Worm (Caenorhabditis elegans): ENCODE measurements around the gene F57F4.2.
A peak's percentile ranks its signal among the peaks of the same experiment; 100 is the strongest.

Gene F57F4.2

DNA sequence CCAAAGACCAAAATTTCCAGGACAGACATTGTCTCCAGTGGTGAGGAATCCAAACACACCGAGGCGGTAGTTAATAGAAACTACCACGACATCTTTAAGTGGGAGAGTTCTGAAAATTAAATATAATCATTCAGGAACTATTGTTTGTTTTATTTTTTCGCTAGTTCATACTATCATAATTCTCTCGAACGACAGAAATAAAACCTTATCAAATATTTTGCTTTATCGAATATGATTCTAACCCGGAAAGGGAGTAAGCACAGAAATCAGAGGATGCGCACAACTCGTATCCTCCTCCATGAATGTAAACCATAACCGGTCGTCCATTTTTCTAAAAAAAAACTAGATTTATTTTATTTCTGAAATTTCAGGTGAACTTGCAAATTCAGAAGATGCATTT is 24.7 kb downstream of the F57F4.2 start:
- TF ChIP-seq pqm-1 (tag; optimal IDR thresholded peaks at IDR 0.05) (peak; percentile 53), unc-130 (GFP tag; optimal IDR thresholded peaks at IDR 0.05) (no peak), daf-16 (GFP tag; optimal IDR thresholded peaks at IDR 0.05) (no peak), daf-16 (tag; optimal IDR thresholded peaks at IDR 0.05) (peak; percentile 6), nhr-28 (tag; optimal IDR thresholded peaks at IDR 0.05) (peak; percentile 54), dmd-6 (GFP tag; IDR thresholded peaks at IDR 0.05) (peak; percentile 20; the same call in 1 of the 2 replicates)

DNA sequence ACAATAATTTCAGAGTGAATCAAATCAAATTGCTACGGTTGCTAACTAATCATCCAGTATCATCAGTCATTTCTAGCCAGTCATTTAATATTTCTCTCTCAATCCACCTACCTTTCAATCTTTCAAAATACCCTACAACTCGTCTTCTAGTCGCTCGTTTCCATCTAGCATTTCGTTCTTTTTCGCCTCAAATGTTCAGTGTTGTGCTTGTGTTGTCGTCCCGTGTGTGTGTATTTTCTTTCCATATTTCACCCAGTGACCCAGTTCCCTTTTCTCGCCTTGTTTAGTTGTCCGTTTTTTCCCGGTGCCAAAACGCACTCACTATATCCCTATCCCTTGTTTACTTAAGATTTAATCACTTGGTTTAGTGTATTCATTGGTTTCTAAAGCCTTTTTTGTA is 27.8 kb downstream of the F57F4.2 start:
- TF ChIP-seq pha-4 (GFP tag; IDR thresholded peaks at IDR 0.05) (no peak), pha-4 (tag; optimal IDR thresholded peaks at IDR 0.05) (no peak), unc-62 (GFP tag; optimal IDR thresholded peaks at IDR 0.05 in 1 of 2) (peak in 1 of 2 experiments; percentile 90), unc-62 (tag; optimal IDR thresholded peaks at IDR 0.05) (no peak)

DNA sequence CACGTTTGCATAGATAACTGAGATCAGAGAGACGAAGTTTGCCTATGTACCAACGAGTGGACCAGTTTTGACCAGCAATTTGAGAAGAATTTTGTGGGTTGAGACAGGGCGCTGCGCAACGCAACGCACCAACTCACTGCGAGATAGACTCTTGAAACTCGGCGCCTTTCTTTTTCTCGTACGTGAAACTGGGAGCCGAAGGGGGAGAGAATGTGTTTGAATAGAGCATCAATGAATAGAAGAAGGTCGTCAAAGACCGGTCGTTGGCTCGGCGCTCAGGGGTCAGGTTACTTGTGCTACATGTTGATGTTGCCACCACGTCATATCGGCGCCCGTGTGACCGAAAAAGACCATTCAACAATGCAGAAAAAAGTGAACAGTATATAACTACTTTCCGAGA is 30.0 kb downstream of the F57F4.2 start:
- TF ChIP-seq F10B5.3 (tag; optimal IDR thresholded peaks at IDR 0.05) (no peak), pha-4 (GFP tag; IDR thresholded peaks at IDR 0.05) (peak; percentile 73), pha-4 (tag; optimal IDR thresholded peaks at IDR 0.05) (no peak), ama-1 (optimal IDR thresholded peaks at IDR 0.05) (no peak), rbr-2 (tag; optimal IDR thresholded peaks at IDR 0.05) (no peak)

DNA sequence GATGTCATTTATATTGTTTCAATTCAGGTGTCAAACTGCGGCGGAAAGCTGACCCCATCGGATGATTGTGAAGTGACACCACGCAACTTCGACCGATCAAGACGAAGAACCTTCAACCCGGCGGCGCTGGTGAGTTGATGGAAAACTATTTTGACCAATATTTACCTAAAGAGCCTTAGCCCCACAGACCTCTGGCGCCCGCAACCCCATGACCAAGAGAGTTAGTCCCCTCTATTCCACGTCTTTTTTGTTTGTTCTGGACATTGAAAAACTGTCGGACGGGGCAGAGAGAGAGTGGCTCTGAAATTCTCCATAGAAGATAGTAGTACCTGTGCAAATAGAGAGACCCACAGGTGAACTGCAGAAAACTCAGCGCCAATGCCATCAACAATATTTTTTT is 30.8 kb downstream of the F57F4.2 start:
- TF ChIP-seq pha-4 (GFP tag; IDR thresholded peaks at IDR 0.05) (0 out of 2 replicates have a peak, but pooled peaks have one; percentile 33), pha-4 (tag; optimal IDR thresholded peaks at IDR 0.05) (no peak), nhr-42 (GFP tag; IDR thresholded peaks at IDR 0.05) (0 out of 2 replicates have a peak, but pooled peaks have one; percentile 9), nhr-102 (tag; optimal IDR thresholded peaks at IDR 0.05) (no peak), unc-62 (GFP tag; optimal IDR thresholded peaks at IDR 0.05 in 1 of 2) (peak in 1 of 2 experiments; percentile 20), unc-62 (tag; optimal IDR thresholded peaks at IDR 0.05) (no peak)

DNA sequence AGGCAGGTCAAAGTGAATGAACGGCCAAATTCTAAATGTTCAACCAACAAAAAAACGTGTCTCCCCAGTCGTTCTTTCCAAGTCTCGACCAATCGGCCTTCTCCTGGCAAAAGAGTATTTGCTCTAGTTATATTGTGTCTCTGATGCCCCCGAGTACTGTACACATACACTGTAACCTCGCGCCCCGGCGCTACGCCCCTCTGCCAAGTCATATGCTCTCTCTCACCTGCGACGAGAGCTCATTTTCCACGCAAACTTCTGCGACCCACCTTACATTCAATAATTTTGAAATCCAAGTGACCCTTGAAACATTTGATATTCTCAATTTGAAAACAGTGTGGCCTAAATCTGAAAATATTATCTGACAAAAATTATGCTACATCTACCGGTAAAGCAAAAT is 32.3 kb downstream of the F57F4.2 start:
- TF ChIP-seq dmd-8 (GFP tag; IDR thresholded peaks at IDR 0.05) (no peak), T20F7.1 (GFP tag; optimal IDR thresholded peaks at IDR 0.05) (no peak), hlh-11 (tag; optimal IDR thresholded peaks at IDR 0.05) (no peak), nhr-10 (tag; optimal IDR thresholded peaks at IDR 0.05) (no peak), madf-5 (GFP tag; IDR thresholded peaks at IDR 0.05) (no peak), nhr-41 (GFP tag; IDR thresholded peaks at IDR 0.05) (0 out of 2 replicates have a peak, but pooled peaks have one; percentile 45), lin-29 (GFP tag; IDR thresholded peaks at IDR 0.05) (0 out of 2 replicates have a peak, but pooled peaks have one; percentile 50), ceh-62 (tag; optimal IDR thresholded peaks at IDR 0.05) (no peak), aly-2 (tag; optimal IDR thresholded peaks at IDR 0.05) (no peak), mes-2 (tag; optimal IDR thresholded peaks at IDR 0.05; ENCODE audit: poor library complexity, severe bottlenecking) (peak; percentile 5), hlh-30 (tag; optimal IDR thresholded peaks at IDR 0.05; ENCODE audit: insufficient read depth) (peak; percentile 45), ces-1 (GFP tag; optimal IDR thresholded peaks at IDR 0.05) (no peak), jun-1 (tag; optimal IDR thresholded peaks at IDR 0.05) (no peak), nhr-28 (tag; optimal IDR thresholded peaks at IDR 0.05) (peak; percentile 23), nhr-77 (tag; optimal IDR thresholded peaks at IDR 0.05) (no peak), lin-15B (tag; optimal IDR thresholded peaks at IDR 0.05) (no peak), unc-39 (tag; optimal IDR thresholded peaks at IDR 0.05) (no peak), pha-4 (GFP tag; IDR thresholded peaks at IDR 0.05) (no peak), pha-4 (tag; optimal IDR thresholded peaks at IDR 0.05) (peak; percentile 18), hmg-1.1 (GFP tag; IDR thresholded peaks at IDR 0.05) (no peak), ctbp-1 (GFP tag; IDR thresholded peaks at IDR 0.05) (no peak), ZK546.5 (tag; optimal IDR thresholded peaks at IDR 0.05) (no peak), aha-1 (tag) (peak; percentile 93), Y5F2A.4 (GFP tag; optimal IDR thresholded peaks at IDR 0.05) (no peak), nhr-76 (tag; optimal IDR thresholded peaks at IDR 0.05) (no peak), lin-13 (GFP tag; optimal IDR thresholded peaks at IDR 0.05) (no peak), rbr-2 (tag; optimal IDR thresholded peaks at IDR 0.05) (no peak), Y48G9A.11 (GFP tag; IDR thresholded peaks at IDR 0.05) (no peak), ceh-82 (tag; optimal IDR thresholded peaks at IDR 0.05) (no peak)

All from whole organism, L4 larva.